Worm (Caenorhabditis elegans) whole organism, late embryonic: ENCODE results near the gene dhs-12.

ENCODE experiments used
- fkh-10 ChIP-seq: fragments of 150-350 bp; optimal IDR thresholded peaks from 2 replicates; lab custom pipeline; 2014; ENCODE audit warnings: missing biosample characterization, missing genetic modification reagents, missing genetic modification characterization
- pha-2 ChIP-seq: sonication (generic microtip); optimal IDR thresholded peaks from 2 replicates; lab custom pipeline; 2017; ENCODE audit warnings: mild to moderate bottlenecking, missing genetic modification characterization, missing compliant biosample characterization
- tbx-2 ChIP-seq: sonication (generic microtip); optimal IDR thresholded peaks from 2 replicates; lab custom pipeline; 2016; ENCODE audit warnings: missing genetic modification characterization, missing compliant biosample characterization
- unc-55 ChIP-seq: sonication (generic microtip); optimal IDR thresholded peaks from 2 replicates; lab custom pipeline; 2017; ENCODE audit warnings: missing biosample characterization, missing genetic modification reagents, missing genetic modification characterization

DNA sequence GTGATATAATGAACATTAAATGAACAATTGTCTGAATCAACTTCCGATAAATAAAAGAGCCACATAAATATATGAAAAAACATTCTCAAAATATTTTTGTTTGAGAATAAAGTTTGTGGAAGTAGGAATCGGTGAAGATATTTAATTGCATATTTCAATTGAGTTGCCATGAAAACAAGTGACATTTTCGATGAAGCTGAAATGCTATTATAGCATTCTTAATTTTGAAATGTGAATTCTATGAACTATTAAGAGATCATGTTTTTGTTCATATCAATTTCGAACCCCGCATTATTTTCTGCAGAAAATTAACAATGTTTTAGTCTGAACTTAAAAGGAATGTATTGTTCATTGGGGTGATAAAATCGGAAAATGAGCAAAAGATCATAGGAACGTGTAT lies 20.1 kb upstream of the dhs-12 start, which contains the start of gene irld-21:
- TF ChIP-seq tbx-2 = no peak
- TF ChIP-seq unc-55 (GFP tag; lab: Kevin White, UChicago) = no peak
- TF ChIP-seq fkh-10 = no peak
- no peak for TF ChIP-seq pha-2 (tag; lab: Kevin White, UChicago)
